Fruit fly (Drosophila melanogaster) whole organism, prepupa: ENCODE measurements around the gene Ras85D.

Experiments
- Blimp-1 ChIP-seq: fragments of 200-800 bp; sonication (Bioruptor generic); optimal IDR thresholded peaks from 3 replicates; lab custom pipeline; 2017; ENCODE audit warnings: missing biosample characterization, missing genetic modification characterization, mild to moderate bottlenecking, moderate library complexity, missing genetic modification reagents
- CG11902 ChIP-seq: fragments of 200-800 bp; sonication (Bioruptor generic); optimal IDR thresholded peaks from 3 replicates; lab custom pipeline; 2016; ENCODE audit warnings: missing biosample characterization, missing genetic modification characterization
- CG34406 ChIP-seq: fragments of 200-800 bp; sonication (Bioruptor generic); optimal IDR thresholded peaks from 3 replicates; lab custom pipeline; 2016; ENCODE audit warnings: missing biosample characterization, missing genetic modification characterization
- CG4318 ChIP-seq: fragments of 200-800 bp; sonication (Bioruptor generic); optimal IDR thresholded peaks from 3 replicates; lab custom pipeline; 2017; ENCODE audit warnings: missing biosample characterization, mild to moderate bottlenecking, missing genetic modification characterization
- CG6792 ChIP-seq: fragments of 200-800 bp; sonication (Bioruptor generic); optimal IDR thresholded peaks from 3 replicates; lab custom pipeline; 2016; ENCODE audit warnings: missing biosample characterization, missing genetic modification characterization
- CG6808 ChIP-seq: fragments of 200-800 bp; sonication (Bioruptor generic); optimal IDR thresholded peaks from 3 replicates; lab custom pipeline; 2017; ENCODE audit warnings: missing biosample characterization, missing genetic modification characterization, mild to moderate bottlenecking, moderate library complexity, missing genetic modification reagents
- CG6854 ChIP-seq: fragments of 200-800 bp; sonication (Bioruptor generic); optimal IDR thresholded peaks from 2 replicates; lab custom pipeline; 2017; ENCODE audit warnings: missing biosample characterization, mild to moderate bottlenecking, missing genetic modification characterization
- Eip93F ChIP-seq: fragments of 200-800 bp; sonication (Bioruptor generic); optimal IDR thresholded peaks from 2 replicates; lab custom pipeline; 2016; ENCODE audit warnings: missing biosample characterization, mild to moderate bottlenecking, missing genetic modification characterization
- Ets21C ChIP-seq: fragments of 200-800 bp; sonication (Bioruptor generic); optimal IDR thresholded peaks from 3 replicates; lab custom pipeline; 2016; ENCODE audit warnings: missing biosample characterization, missing genetic modification characterization
- Gug ChIP-seq: fragments of 200-800 bp; sonication (Bioruptor generic); IDR thresholded peaks from 2 replicates; pipeline ENCODE4 v1.3.6; 2022; ENCODE audit warnings: missing biosample characterization, missing genetic modification characterization
- Hr4 ChIP-seq: fragments of 200-800 bp; sonication (Bioruptor generic); optimal IDR thresholded peaks from 3 replicates; lab custom pipeline; 2016; ENCODE audit warnings: missing biosample characterization, missing genetic modification characterization
- Lpt ChIP-seq: fragments of 200-800 bp; sonication (Bioruptor generic); optimal IDR thresholded peaks from 3 replicates; lab custom pipeline; 2016; ENCODE audit warnings: missing biosample characterization, missing genetic modification characterization
- dsx ChIP-seq: fragments of 200-800 bp; optimal IDR thresholded peaks from 3 replicates; lab custom pipeline; 2019; ENCODE audit warnings: missing biosample characterization, mild to moderate bottlenecking, missing genetic modification characterization, moderate library complexity; ENCODE audit not compliant: poor library complexity, severe bottlenecking
- vri ChIP-seq: fragments of 200-800 bp; sonication (Bioruptor generic); optimal IDR thresholded peaks from 3 replicates; lab custom pipeline; 2016; ENCODE audit warnings: missing biosample characterization, mild to moderate bottlenecking, missing genetic modification characterization

- TF ChIP-seq Eip93F (GFP tag; lab: Kevin White, UChicago): no peak
- TF ChIP-seq CG6808 (GFP tag; lab: Kevin White, UChicago): no peak
- no peak for TF ChIP-seq Gug (GFP tag; lab: Robert Waterston, UW)
- no peak for TF ChIP-seq CG34406 (GFP tag; lab: Kevin White, UChicago)
- TF ChIP-seq CG6854 (GFP tag; lab: Kevin White, UChicago): no peak
- TF ChIP-seq Blimp-1 (GFP tag; lab: Kevin White, UChicago): no peak
- TF ChIP-seq Ets21C (GFP tag; lab: Kevin White, UChicago): no peak
- no peak for TF ChIP-seq vri
- no peak for TF ChIP-seq CG6792 (GFP tag; lab: Kevin White, UChicago)
- no peak for TF ChIP-seq CG4318 (GFP tag; lab: Kevin White, UChicago)
- no peak for TF ChIP-seq dsx (GFP tag; lab: Kevin White, UChicago)
- no peak for TF ChIP-seq Lpt
- no peak for TF ChIP-seq CG11902 (GFP tag; lab: Kevin White, UChicago)
- TF ChIP-seq Hr4 (GFP tag; lab: Kevin White, UChicago): no peak
Observed at dm6 chr3R:9543495-9544180, 30.8 kb upstream of the Ras85D start.
